Worm (Caenorhabditis elegans): ENCODE measurements around the gene iff-1.

DNA sequence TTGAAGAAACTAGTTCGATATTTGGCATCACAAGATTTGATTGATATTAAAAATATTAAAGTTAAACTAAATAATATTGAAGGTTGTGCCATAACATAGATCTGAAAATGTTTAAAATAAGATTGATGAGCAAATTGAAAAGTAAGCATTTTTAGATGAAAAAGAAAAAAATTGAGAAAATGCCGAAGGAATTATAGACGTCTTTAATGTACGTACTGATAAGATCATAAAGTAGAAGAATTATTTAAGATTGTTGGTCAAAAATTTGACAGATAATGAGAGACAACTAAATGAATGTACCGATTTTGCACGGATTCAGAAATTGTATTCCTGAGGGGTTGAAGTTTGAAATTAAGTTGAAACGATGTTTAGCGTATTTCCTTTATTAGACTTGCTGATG is 26.8 kb downstream of the iff-1 start, which contains the start of gene ncx-7:
- TF ChIP-seq nhr-12 (tag; optimal IDR thresholded peaks at IDR 0.05) (no peak), nhr-11 (tag; optimal IDR thresholded peaks at IDR 0.05) (no peak), skn-1 (tag; optimal IDR thresholded peaks at IDR 0.05) (no peak), sea-2 (GFP tag; optimal IDR thresholded peaks at IDR 0.05) (no peak), zag-1 (tag; optimal IDR thresholded peaks at IDR 0.05) (no peak), daf-12 (tag; optimal IDR thresholded peaks at IDR 0.05) (no peak), fos-1 (tag; optimal IDR thresholded peaks at IDR 0.05) (no peak), fkh-10 (GFP tag; optimal IDR thresholded peaks at IDR 0.05) (no peak), lin-15B (tag; optimal IDR thresholded peaks at IDR 0.05) (no peak), snpc-4 (tag; optimal IDR thresholded peaks at IDR 0.05) (no peak)

Data from whole organism, L3 larva.